Fruit fly (Drosophila melanogaster): ENCODE data around the gene CG32110.

Gene CG32110

dm6 chr3L:12802443-12802865 lies 6.1 kb upstream of the CG32110 start:
- TF ChIP-seq CG8478 (optimal IDR thresholded peaks at IDR 0.05) = no peak
- TF ChIP-seq CTCF (optimal IDR thresholded peaks at IDR 0.05) = no peak

dm6 chr3L:12803159-12804034 lies 5.1 kb upstream of the CG32110 start:
- no peak for TF ChIP-seq CG8478 (optimal IDR thresholded peaks at IDR 0.05)
- no peak for TF ChIP-seq CTCF (optimal IDR thresholded peaks at IDR 0.05)

dm6 chr3L:12804035-12804729 lies 4.3 kb upstream of the CG32110 start:
- no peak for TF ChIP-seq CG8478 (optimal IDR thresholded peaks at IDR 0.05)
- no peak for TF ChIP-seq CTCF (optimal IDR thresholded peaks at IDR 0.05)

- peak; percentile 6 to 15 for TF ChIP-seq CTCF (optimal IDR thresholded peaks at IDR 0.05)
- no peak for TF ChIP-seq CG8478 (optimal IDR thresholded peaks at IDR 0.05)
Observed at dm6 chr3L:12804730-12805170, 3.8 kb upstream of the CG32110 start, which contains the start of gene Atg1. Gene Atg1, minus strand, starts transcription at chr3L:12805116.

dm6 chr3L:12805660-12806289 lies 2.7 kb upstream of the CG32110 start, which contains the start of gene Sap130:
Gene Sap130, plus strand, starts transcription at chr3L:12805902.
- TF ChIP-seq CTCF (optimal IDR thresholded peaks at IDR 0.05) = peak; percentile 35
- no peak for TF ChIP-seq CG8478 (optimal IDR thresholded peaks at IDR 0.05)

dm6 chr3L:12806290-12806743 lies 2.2 kb upstream of the CG32110 start:
- TF ChIP-seq CG8478 (optimal IDR thresholded peaks at IDR 0.05) (no peak), CTCF (optimal IDR thresholded peaks at IDR 0.05) (no peak)

dm6 chr3L:12813907-12814306 lies 5.4 kb downstream of the CG32110 start, which contains the start of the genes Sf3a2 and CG42588:
Gene Sf3a2, minus strand, starts transcription at chr3L:12814019.
Gene CG42588, plus strand, starts transcription at chr3L:12814254.
- TF ChIP-seq CTCF (optimal IDR thresholded peaks at IDR 0.05) (no peak), CG8478 (optimal IDR thresholded peaks at IDR 0.05) (no peak)

- no peak for TF ChIP-seq CTCF (optimal IDR thresholded peaks at IDR 0.05)
- TF ChIP-seq CG8478 (optimal IDR thresholded peaks at IDR 0.05) = no peak
Observed at dm6 chr3L:12814806-12815205, 6.3 kb downstream of the CG32110 start.

- TF ChIP-seq CTCF (optimal IDR thresholded peaks at IDR 0.05) (no peak), CG8478 (optimal IDR thresholded peaks at IDR 0.05) (no peak)
Observed at dm6 chr3L:12815756-12816155, 7.2 kb downstream of the CG32110 start.

- TF ChIP-seq CG8478 (optimal IDR thresholded peaks at IDR 0.05) (no peak), CTCF (optimal IDR thresholded peaks at IDR 0.05) (no peak)
Observed at dm6 chr3L:12827705-12828104, 19.2 kb downstream of the CG32110 start.

dm6 chr3L:12828532-12828931 lies 20.0 kb downstream of the CG32110 start:
- TF ChIP-seq CTCF (optimal IDR thresholded peaks at IDR 0.05) (no peak), CG8478 (optimal IDR thresholded peaks at IDR 0.05) (no peak)

dm6 chr3L:12830416-12830815 lies 21.9 kb downstream of the CG32110 start:
- no peak for TF ChIP-seq CTCF (optimal IDR thresholded peaks at IDR 0.05)
- TF ChIP-seq CG8478 (optimal IDR thresholded peaks at IDR 0.05) = no peak

dm6 chr3L:12831290-12831952 lies 22.9 kb downstream of the CG32110 start:
- no peak for TF ChIP-seq CG8478 (optimal IDR thresholded peaks at IDR 0.05)
- TF ChIP-seq CTCF (optimal IDR thresholded peaks at IDR 0.05) = no peak

dm6 chr3L:12832355-12832881 lies 23.9 kb downstream of the CG32110 start:
- TF ChIP-seq CG8478 (optimal IDR thresholded peaks at IDR 0.05) (no peak), CTCF (optimal IDR thresholded peaks at IDR 0.05) (no peak)

Measured in S2 (cell line).